Fruit fly (Drosophila melanogaster): ENCODE measurements around the gene Frmd5.

DNA sequence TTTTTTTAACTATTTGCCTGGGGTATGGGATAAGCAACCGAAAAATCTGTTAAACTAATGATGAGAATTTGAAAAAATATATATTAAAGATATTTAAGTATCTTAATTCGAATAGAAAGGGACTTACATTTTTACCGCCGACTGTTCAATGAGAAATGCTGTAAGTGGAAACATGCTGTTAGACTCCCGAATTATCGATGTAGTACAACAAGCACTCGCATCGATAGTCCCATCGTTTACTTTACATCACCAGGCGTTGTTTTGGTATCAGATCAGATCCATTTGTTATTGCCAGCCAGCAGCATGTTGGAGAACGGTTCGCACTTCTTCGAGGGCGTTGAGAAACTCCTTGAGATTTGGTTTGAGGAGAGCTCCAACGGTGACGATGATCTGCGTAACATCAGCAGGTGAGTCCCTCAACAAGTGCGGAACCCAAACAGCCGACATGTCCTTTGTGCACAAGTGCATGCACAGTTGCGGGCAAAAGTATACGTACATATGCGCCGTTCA is 5.0 kb upstream of the Frmd5 start, which contains the start of gene SamDC:
- TF ChIP-seq usp (GFP tag; optimal IDR thresholded peaks at IDR 0.05), result no peak
- no peak for TF ChIP-seq pan (optimal IDR thresholded peaks at IDR 0.05)
- TF ChIP-seq Dll (optimal IDR thresholded peaks at IDR 0.05), result no peak
- no peak for TF ChIP-seq psq (optimal IDR thresholded peaks at IDR 0.05)
- TF ChIP-seq EcR (GFP tag; optimal IDR thresholded peaks at IDR 0.05), result no peak
- no peak for TF ChIP-seq CG8478 (optimal IDR thresholded peaks at IDR 0.05)
